Fruit fly (Drosophila melanogaster) whole organism, embryonic: ENCODE measurements around the gene CG9674.

Source experiments
- Asciz ChIP-seq: fragments of 200-800 bp; sonication (Bioruptor generic); optimal IDR thresholded peaks from 2 replicates; lab custom pipeline; 2017; ENCODE audit warnings: missing biosample characterization, mild to moderate bottlenecking, missing genetic modification characterization, missing genetic modification reagents
- CG10543 ChIP-seq: fragments of 200-800 bp; sonication (Bioruptor generic); optimal IDR thresholded peaks from 3 replicates; lab custom pipeline; 2017; ENCODE audit warnings: missing biosample characterization, mild to moderate bottlenecking, missing genetic modification characterization, moderate library complexity
- CG11723 ChIP-seq: fragments of 200-800 bp; sonication (Bioruptor generic); optimal IDR thresholded peaks from 2 replicates; lab custom pipeline; 2017; ENCODE audit warnings: missing biosample characterization, mild to moderate bottlenecking, missing genetic modification characterization
- CG12155 ChIP-seq: fragments of 200-800 bp; sonication (Bioruptor generic); optimal IDR thresholded peaks from 3 replicates; lab custom pipeline; 2016; ENCODE audit warnings: missing biosample characterization, missing genetic modification characterization
- CG12299 ChIP-seq: fragments of 200-800 bp; sonication (Bioruptor generic); optimal IDR thresholded peaks from 2 replicates; lab custom pipeline; 2018; ENCODE audit warnings: missing biosample characterization, mild to moderate bottlenecking, missing genetic modification characterization
- CG14965 ChIP-seq: fragments of 200-800 bp; sonication (Bioruptor generic); optimal IDR thresholded peaks from 2 replicates; lab custom pipeline; 2016; ENCODE audit warnings: missing biosample characterization, missing genetic modification characterization, borderline replicate concordance
- CG15479 ChIP-seq: fragments of 200-800 bp; sonication (Bioruptor generic); optimal IDR thresholded peaks from 3 replicates; lab custom pipeline; 2019; ENCODE audit warnings: missing biosample characterization, mild to moderate bottlenecking, missing genetic modification characterization, moderate library complexity
- CG16779 ChIP-seq: fragments of 200-800 bp; sonication (Bioruptor generic); IDR thresholded peaks from 2 replicates; pipeline ENCODE4 v1.3.6; 2022; ENCODE audit warnings: missing biosample characterization, missing genetic modification characterization
- CG17359 ChIP-seq: fragments of 200-800 bp; sonication (Bioruptor generic); optimal IDR thresholded peaks from 3 replicates; lab custom pipeline; 2018; ENCODE audit warnings: missing biosample characterization, mild to moderate bottlenecking, missing genetic modification characterization, moderate library complexity
- CG1832 ChIP-seq: fragments of 200-800 bp; sonication (Bioruptor generic); optimal IDR thresholded peaks from 2 replicates; lab custom pipeline; 2017; ENCODE audit warnings: missing biosample characterization, mild to moderate bottlenecking, missing genetic modification characterization, inconsistent platforms
- CG18764 ChIP-seq: fragments of 200-800 bp; sonication (Bioruptor generic); optimal IDR thresholded peaks from 3 replicates; lab custom pipeline; 2016; ENCODE audit warnings: missing biosample characterization, missing genetic modification characterization
- CG2678 ChIP-seq: fragments of 200-800 bp; sonication (Bioruptor generic); optimal IDR thresholded peaks from 3 replicates; lab custom pipeline; 2019; ENCODE audit warnings: missing biosample characterization, mild to moderate bottlenecking, missing genetic modification characterization, moderate library complexity
- CG31388 ChIP-seq: fragments of 200-800 bp; sonication (Bioruptor generic); optimal IDR thresholded peaks from 2 replicates; lab custom pipeline; 2016; ENCODE audit warnings: missing biosample characterization, missing genetic modification characterization
- CG5180 ChIP-seq: fragments of 200-800 bp; sonication (Bioruptor generic); optimal IDR thresholded peaks from 3 replicates; lab custom pipeline; 2017; ENCODE audit warnings: missing biosample characterization, missing genetic modification characterization, mild to moderate bottlenecking, moderate library complexity, missing genetic modification reagents
- CG5953 ChIP-seq: fragments of 200-800 bp; sonication (Bioruptor generic); IDR thresholded peaks from 2 replicates; pipeline ENCODE4 v1.3.6; 2022; ENCODE audit warnings: missing biosample characterization, missing genetic modification characterization
- CG6175 ChIP-seq: fragments of 200-800 bp; sonication (Bioruptor generic); IDR thresholded peaks from 3 replicates; pipeline ENCODE4 v1.3.6; 2022; ENCODE audit warnings: missing biosample characterization, missing genetic modification characterization
- CG6765 ChIP-seq: fragments of 200-800 bp; sonication (Bioruptor generic); optimal IDR thresholded peaks from 3 replicates; lab custom pipeline; 2017; ENCODE audit warnings: missing biosample characterization, mild to moderate bottlenecking, missing genetic modification characterization
- Chrac-16 ChIP-seq: fragments of 200-800 bp; sonication (Bioruptor generic); optimal IDR thresholded peaks from 3 replicates; lab custom pipeline; 2016; ENCODE audit warnings: missing biosample characterization, missing genetic modification characterization
- CkIIα-i1 ChIP-seq: fragments of 200-800 bp; sonication (Bioruptor generic); IDR thresholded peaks from 2 replicates; pipeline ENCODE4 v1.3.6; 2022; ENCODE audit warnings: missing biosample characterization, missing genetic modification characterization
- D ChIP-seq, 2 experiments: fragments of 200-800 bp in 1 of 2; fragments of >200 bp in 1 of 2; sonication (Bioruptor generic) in 1 of 2; optimal IDR thresholded peaks; 2 replicates in 1 of 2; 3 replicates in 1 of 2; lab custom pipeline; 2017; ENCODE audit warnings: mild to moderate bottlenecking in 1 of 2, missing biosample characterization in 1 of 2, missing genetic modification characterization in 1 of 2, missing genetic modification reagents in 1 of 2
- ERR ChIP-seq: fragments of 200-800 bp; sonication (Bioruptor generic); optimal IDR thresholded peaks from 2 replicates; lab custom pipeline; 2016; ENCODE audit warnings: missing biosample characterization, missing genetic modification characterization
- H15 ChIP-seq: fragments of 200-800 bp; sonication (Bioruptor generic); IDR thresholded peaks from 3 replicates; pipeline ENCODE4 v1.3.6; 2022; ENCODE audit warnings: missing biosample characterization, missing genetic modification characterization
- H2.0 ChIP-seq: fragments of 200-800 bp; sonication (Bioruptor generic); IDR thresholded peaks from 2 replicates; pipeline ENCODE4 v1.3.6; 2022; ENCODE audit warnings: missing biosample characterization, missing genetic modification characterization
- HHEX ChIP-seq: fragments of 200-800 bp; sonication (Bioruptor generic); optimal IDR thresholded peaks from 3 replicates; lab custom pipeline; 2017; ENCODE audit warnings: missing biosample characterization, mild to moderate bottlenecking, missing genetic modification characterization, missing genetic modification reagents
- HmgD ChIP-seq: fragments of 200-800 bp; sonication (Bioruptor generic); optimal IDR thresholded peaks from 3 replicates; lab custom pipeline; 2016; ENCODE audit warnings: missing biosample characterization, missing genetic modification characterization
- Meics ChIP-seq: fragments of 200-800 bp; sonication (Bioruptor generic); optimal IDR thresholded peaks from 2 replicates; lab custom pipeline; 2017; ENCODE audit warnings: missing biosample characterization, mild to moderate bottlenecking, missing genetic modification characterization
- NFAT ChIP-seq: fragments of 200-800 bp; sonication (Bioruptor generic); IDR thresholded peaks from 2 replicates; pipeline ENCODE4 v1.3.6; 2022; ENCODE audit warnings: missing biosample characterization, missing genetic modification characterization
- PHDP ChIP-seq: fragments of 200-800 bp; sonication (Bioruptor generic); optimal IDR thresholded peaks from 3 replicates; lab custom pipeline; 2018; ENCODE audit warnings: missing biosample characterization, mild to moderate bottlenecking, missing genetic modification characterization, moderate library complexity
- Six4 ChIP-seq: fragments of 200-800 bp; sonication (Bioruptor generic); optimal IDR thresholded peaks from 2 replicates; lab custom pipeline; 2016; ENCODE audit warnings: missing biosample characterization, missing genetic modification characterization
- Vsx1 ChIP-seq: fragments of 200-800 bp; sonication (Bioruptor generic); optimal IDR thresholded peaks from 2 replicates; lab custom pipeline; 2017; ENCODE audit warnings: missing biosample characterization, mild to moderate bottlenecking, missing genetic modification characterization, missing genetic modification reagents
- Xbp1 ChIP-seq: fragments of 200-800 bp; sonication (Bioruptor generic); optimal IDR thresholded peaks from 3 replicates; lab custom pipeline; 2016; ENCODE audit warnings: missing biosample characterization, mild to moderate bottlenecking, missing genetic modification characterization
- amos ChIP-seq: fragments of 200-800 bp; sonication (Bioruptor generic); IDR thresholded peaks from 2 replicates; pipeline ENCODE4 v1.3.6; 2022; ENCODE audit warnings: missing biosample characterization, missing genetic modification characterization; ENCODE audit not compliant: partially characterized antibody
- bbx ChIP-seq: fragments of 200-800 bp; sonication (Bioruptor generic); IDR thresholded peaks from 2 replicates; pipeline ENCODE4 v1.3.6; 2022; ENCODE audit warnings: missing biosample characterization, missing genetic modification characterization; ENCODE audit not compliant: partially characterized antibody
- bsh ChIP-seq, 2 experiments: fragments of 200-800 bp; sonication (Bioruptor generic); optimal IDR thresholded peaks; 2 replicates each; lab custom pipeline; 2017 to 2018; ENCODE audit warnings: mild to moderate bottlenecking in 2 of 2, missing biosample characterization in 2 of 2, missing genetic modification characterization in 2 of 2, moderate library complexity in 1 of 2
- chinmo ChIP-seq: fragments of 200-800 bp; sonication (Bioruptor generic); IDR thresholded peaks from 4 replicates; pipeline ENCODE4 v1.3.6; 2022; ENCODE audit warnings: missing biosample characterization, missing genetic modification characterization; ENCODE audit not compliant: partially characterized antibody
- crc ChIP-seq: fragments of 200-800 bp; sonication (Bioruptor generic); optimal IDR thresholded peaks from 2 replicates; lab custom pipeline; 2016; ENCODE audit warnings: missing biosample characterization, missing genetic modification characterization
- croc ChIP-seq: fragments of 200-800 bp; sonication (Bioruptor generic); conservative IDR thresholded peaks from 3 replicates; pipeline ENCODE4 v1.3.6; 2022; ENCODE audit warnings: missing biosample characterization, missing genetic modification characterization
- jing ChIP-seq: fragments of 200-800 bp; sonication (Bioruptor generic); optimal IDR thresholded peaks from 2 replicates; lab custom pipeline; 2018; ENCODE audit warnings: missing biosample characterization, mild to moderate bottlenecking, missing genetic modification characterization
- kay ChIP-seq: fragments of 200-800 bp; sonication (Bioruptor generic); optimal IDR thresholded peaks from 2 replicates; lab custom pipeline; 2016; ENCODE audit warnings: missing biosample characterization, missing genetic modification characterization
- lab ChIP-seq: fragments of 200-800 bp; sonication (Bioruptor generic); optimal IDR thresholded peaks from 3 replicates; lab custom pipeline; 2017; ENCODE audit warnings: missing biosample characterization, missing genetic modification characterization, mild to moderate bottlenecking, moderate library complexity, missing genetic modification reagents
- lmd ChIP-seq: fragments of 200-800 bp; sonication (Bioruptor generic); IDR thresholded peaks from 2 replicates; pipeline ENCODE4 v1.3.6; 2022; ENCODE audit warnings: missing biosample characterization, missing genetic modification characterization
- luna ChIP-seq: fragments of 200-800 bp; sonication (Bioruptor generic); optimal IDR thresholded peaks from 2 replicates; lab custom pipeline; 2016; ENCODE audit warnings: missing biosample characterization, missing genetic modification characterization
- nerfin-1 ChIP-seq: fragments of 200-800 bp; sonication (Bioruptor generic); optimal IDR thresholded peaks from 3 replicates; lab custom pipeline; 2019; ENCODE audit warnings: missing biosample characterization, mild to moderate bottlenecking, missing genetic modification characterization, moderate library complexity
- sens-2 ChIP-seq: fragments of 200-800 bp; sonication (Bioruptor generic); IDR thresholded peaks from 2 replicates; pipeline ENCODE4 v1.3.6; 2022; ENCODE audit warnings: missing biosample characterization, missing genetic modification characterization
- stc ChIP-seq: fragments of 200-800 bp; sonication (Bioruptor generic); IDR thresholded peaks from 2 replicates; pipeline ENCODE4 v1.3.6; 2022; ENCODE audit warnings: missing biosample characterization, missing genetic modification characterization
- tll ChIP-seq, 2 experiments: fragments of 200-800 bp in 1 of 2; fragments of >200 bp in 1 of 2; sonication (Bioruptor generic) in 1 of 2; optimal IDR thresholded peaks; 2 replicates each; lab custom pipeline; 2017 to 2019; ENCODE audit warnings: missing biosample characterization in 2 of 2, missing genetic modification characterization in 2 of 2, mild to moderate bottlenecking in 1 of 2, moderate library complexity in 1 of 2
- trem ChIP-seq: fragments of 200-800 bp; optimal IDR thresholded peaks from 3 replicates; lab custom pipeline; 2019; ENCODE audit warnings: missing biosample characterization, mild to moderate bottlenecking, missing genetic modification characterization, moderate library complexity
- wek ChIP-seq: fragments of 200-800 bp; sonication (Bioruptor generic); optimal IDR thresholded peaks from 3 replicates; lab custom pipeline; 2018; ENCODE audit warnings: missing biosample characterization, mild to moderate bottlenecking, missing genetic modification characterization, moderate library complexity

Gene CG9674

dm6 chr3L:16782218-16782763 lies 25.2 kb downstream of the CG9674 start (continued):
- TF ChIP-seq wek (GFP tag; lab: Kevin White, UChicago) (peak; percentile 5), Xbp1 (GFP tag; lab: Kevin White, UChicago) (peak; percentile 74), CG18764 (GFP tag; lab: Kevin White, UChicago) (peak; percentile 54), trem (tag; lab: Kevin White, UChicago) (peak; percentile 68), CG15479 (no peak), CG5180 (GFP tag; lab: Kevin White, UChicago) (no peak), stc (GFP tag; lab: Robert Waterston, UW) (peak; percentile 76), bbx (no peak), PHDP (tag; lab: Kevin White, UChicago) (no peak), ERR (GFP tag; lab: Kevin White, UChicago) (peak; percentile 65), CkIIα-i1 (GFP tag; lab: Robert Waterston, UW) (no peak), jing (peak; percentile 51), CG10543 (GFP tag; lab: Kevin White, UChicago) (no peak), CG5953 (GFP tag; lab: Robert Waterston, UW) (peak; percentile 58; the same call in 1 of the 2 replicates), Meics (GFP tag; lab: Kevin White, UChicago) (no peak), CG11723 (GFP tag; lab: Kevin White, UChicago) (no peak), HmgD (GFP tag; lab: Kevin White, UChicago) (no peak), sens-2 (GFP tag; lab: Robert Waterston, UW) (peak; percentile 37; the same call in 1 of the 2 replicates), HHEX (GFP tag; lab: Kevin White, UChicago) (peak; percentile 78), CG31388 (GFP tag; lab: Kevin White, UChicago) (no peak), CG12155 (peak; percentile 55), crc (GFP tag; lab: Kevin White, UChicago) (peak; percentile 58), CG6175 (GFP tag; lab: Robert Waterston, UW) (no peak), CG6765 (peak; percentile 52), amos (GFP tag; lab: Robert Waterston, UW) (no peak), lmd (GFP tag; lab: Robert Waterston, UW) (peak; percentile 74), luna (GFP tag; lab: Kevin White, UChicago) (no peak), croc (GFP tag; lab: Robert Waterston, UW) (peak; percentile 58; the same call in 2 of the 3 replicates), CG16779 (no peak), tll (GFP tag; optimal IDR thresholded peaks at IDR 0.05; lab: Kevin White, UChicago) (no peak), Six4 (GFP tag; lab: Kevin White, UChicago) (peak; percentile 51), CG2678 (tag; lab: Kevin White, UChicago) (no peak), H15 (peak; percentile 62), Chrac-16 (peak; percentile 72), chinmo (GFP tag; lab: Robert Waterston, UW) (no peak), CG12299 (tag; lab: Kevin White, UChicago) (peak; percentile 68), NFAT (GFP tag; lab: Robert Waterston, UW) (0 out of 2 replicates have a peak, but pooled peaks have one; percentile 13), nerfin-1 (tag; lab: Kevin White, UChicago) (peak; percentile 52), CG14965 (no peak), D (optimal IDR thresholded peaks at IDR 0.05; lab: Kevin White, UChicago) (no peak), D (GFP tag; optimal IDR thresholded peaks at IDR 0.05; lab: Kevin White, UChicago) (peak; percentile 82), CG1832 (no peak), kay (peak; percentile 52), bsh (GFP tag; optimal IDR thresholded peaks at IDR 0.05; lab: Kevin White, UChicago) (peak in 1 of 2 experiments; percentile 87), Vsx1 (GFP tag; lab: Kevin White, UChicago) (no peak), Asciz (GFP tag; lab: Kevin White, UChicago) (no peak), lab (no peak), H2.0 (GFP tag; lab: Robert Waterston, UW) (peak; percentile 61), CG17359 (tag; lab: Kevin White, UChicago) (peak; percentile 89)
